Worm (Caenorhabditis elegans) whole organism, young adult: ENCODE measurements around the gene trr-1.

Experiments used
- C06A6.2 ChIP-seq: fragments of 200-800 bp; sonication (Bioruptor generic); conservative IDR thresholded peaks from 2 replicates; pipeline ENCODE4 v1.3.6; 2022; ENCODE audit warnings: missing genetic modification characterization, missing compliant biosample characterization
- K12H6.12 ChIP-seq: fragments of 200-800 bp; sonication (Bioruptor generic); optimal IDR thresholded peaks from 2 replicates; lab custom pipeline; 2018; ENCODE audit warnings: mild to moderate bottlenecking, missing genetic modification characterization, missing compliant biosample characterization
- Y79H2A.3 ChIP-seq: fragments of 200-800 bp; sonication (Bioruptor generic); conservative IDR thresholded peaks from 2 replicates; pipeline ENCODE4 v1.3.6; 2022; ENCODE audit warnings: missing genetic modification reagents, missing genetic modification characterization, missing compliant biosample characterization
- dpff-1 ChIP-seq: sonication (generic microtip); optimal IDR thresholded peaks from 2 replicates; lab custom pipeline; 2017; ENCODE audit warnings: mild to moderate bottlenecking, missing genetic modification characterization, missing compliant biosample characterization
- lin-54 ChIP-seq: fragments of 200-800 bp; sonication (Bioruptor generic); optimal IDR thresholded peaks from 2 replicates; lab custom pipeline; 2018; ENCODE audit warnings: mild to moderate bottlenecking, missing genetic modification characterization, missing compliant biosample characterization
- lir-1 ChIP-seq: fragments of 200-800 bp; sonication (Bioruptor generic); conservative IDR thresholded peaks from 2 replicates; pipeline ENCODE4 v1.3.6; 2022; ENCODE audit warnings: missing genetic modification reagents, missing genetic modification characterization, missing compliant biosample characterization
- madf-8 ChIP-seq: fragments of 200-800 bp; sonication (Bioruptor generic); conservative IDR thresholded peaks from 2 replicates; pipeline ENCODE4 v1.3.6; 2022; ENCODE audit warnings: missing genetic modification reagents, missing genetic modification characterization, missing compliant biosample characterization
- nfya-1 ChIP-seq: sonication (generic microtip); optimal IDR thresholded peaks from 2 replicates; lab custom pipeline; 2017; ENCODE audit warnings: antibody characterized with exemption, missing compliant biosample characterization, missing genetic modification characterization, borderline replicate concordance; ENCODE audit not compliant: insufficient read depth
- somi-1 ChIP-seq: fragments of 200-800 bp; sonication (Bioruptor generic); optimal IDR thresholded peaks from 2 replicates; lab custom pipeline; 2018; ENCODE audit warnings: mild to moderate bottlenecking, missing genetic modification characterization, missing compliant biosample characterization
- unc-62 ChIP-seq: fragments of 150-350 bp; optimal IDR thresholded peaks from 2 replicates; lab custom pipeline; 2014; ENCODE audit warnings: missing biosample characterization, missing genetic modification reagents, missing genetic modification characterization

DNA sequence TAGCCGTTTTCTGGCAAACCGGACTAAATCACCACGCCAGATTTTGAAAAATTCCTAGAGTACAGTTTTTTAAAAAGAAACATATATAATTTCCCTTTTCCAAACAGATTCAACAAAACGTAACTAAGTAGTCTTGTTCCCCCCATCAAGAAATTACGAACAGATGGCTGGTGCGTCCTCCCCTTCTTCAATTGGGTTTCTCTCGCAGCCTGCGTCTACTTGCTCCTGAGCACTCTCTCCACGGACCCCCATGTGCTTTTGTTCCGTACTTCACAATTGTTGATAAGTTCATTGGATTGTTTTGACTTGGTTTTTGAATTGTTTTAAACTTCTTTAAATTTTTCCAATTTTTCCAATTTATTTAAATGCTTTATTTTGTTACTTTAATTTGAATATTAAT lies 12.3 kb upstream of the trr-1 start:
- TF ChIP-seq Y79H2A.3 (GFP tag; lab: Robert Waterston, UW) (no peak), C06A6.2 (GFP tag; lab: Robert Waterston, UW) (no peak), lin-54 (GFP tag; lab: Kevin White, UChicago) (no peak), K12H6.12 (no peak), lir-1 (GFP tag; lab: Robert Waterston, UW) (no peak), unc-62 (GFP tag; lab: Kevin White, UChicago) (no peak), madf-8 (GFP tag; lab: Robert Waterston, UW) (no peak), somi-1 (GFP tag; lab: Kevin White, UChicago) (no peak), dpff-1 (tag; lab: Kevin White, UChicago) (no peak), nfya-1 (no peak)
